Worm (Caenorhabditis elegans): ENCODE results near the gene znf-782.
A peak's percentile ranks its signal among the peaks of the same experiment; 100 is the strongest.

Gene znf-782

DNA sequence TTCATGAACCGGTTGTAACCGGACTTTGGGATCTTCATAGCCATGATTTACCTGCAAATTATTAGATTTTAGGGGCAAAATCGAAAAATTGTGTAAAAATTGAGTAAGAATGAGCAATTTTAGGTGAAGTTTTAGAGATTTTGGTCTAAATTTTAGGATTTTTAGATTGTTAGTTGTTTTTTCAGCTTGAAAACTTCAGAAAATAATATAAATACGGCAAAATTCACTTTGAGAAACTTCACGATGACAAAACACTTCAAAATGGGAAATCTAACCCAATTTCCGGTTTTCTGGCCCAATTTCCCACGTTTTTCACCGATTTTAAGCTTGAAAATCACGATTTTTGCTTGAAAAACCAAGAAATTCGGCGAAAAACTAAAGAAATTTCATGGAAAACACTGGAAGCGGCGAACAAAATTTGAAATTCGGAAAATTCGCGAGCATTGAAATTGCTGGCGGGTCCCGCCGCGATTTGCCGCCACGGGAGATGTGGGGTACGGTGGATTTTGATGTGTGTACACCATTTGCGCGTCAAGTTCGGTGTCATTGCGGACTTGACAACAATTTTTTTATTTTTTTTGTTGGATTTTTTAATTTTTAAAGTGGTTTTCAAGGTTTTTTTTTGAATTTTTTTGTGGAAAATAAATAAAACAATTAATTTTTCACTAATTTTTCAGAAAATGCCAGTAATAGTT, 26.7 kb upstream of the znf-782 start, which contains the start of the genes cct-8 and Y55F3AR.2 (continued):
- TF ChIP-seq sup-37 (GFP tag; optimal IDR thresholded peaks at IDR 0.05): peak; percentile 99
- peak; percentile 97 for TF ChIP-seq rnt-1 (tag; optimal IDR thresholded peaks at IDR 0.05)
- peak; percentile 97 for TF ChIP-seq nhr-20 (tag; optimal IDR thresholded peaks at IDR 0.05)
- peak; percentile 98 for TF ChIP-seq nhr-85 (tag)
- peak; percentile 98 for TF ChIP-seq mab-9 (GFP tag; IDR thresholded peaks at IDR 0.05)
- TF ChIP-seq ces-1 (GFP tag; optimal IDR thresholded peaks at IDR 0.05): no peak
- TF ChIP-seq unc-30 (tag; optimal IDR thresholded peaks at IDR 0.05): peak; percentile 70
- no peak for TF ChIP-seq lir-3 (tag; optimal IDR thresholded peaks at IDR 0.05; ENCODE audit: poor library complexity)
- TF ChIP-seq nhr-11 (tag; optimal IDR thresholded peaks at IDR 0.05): peak; percentile 92

DNA sequence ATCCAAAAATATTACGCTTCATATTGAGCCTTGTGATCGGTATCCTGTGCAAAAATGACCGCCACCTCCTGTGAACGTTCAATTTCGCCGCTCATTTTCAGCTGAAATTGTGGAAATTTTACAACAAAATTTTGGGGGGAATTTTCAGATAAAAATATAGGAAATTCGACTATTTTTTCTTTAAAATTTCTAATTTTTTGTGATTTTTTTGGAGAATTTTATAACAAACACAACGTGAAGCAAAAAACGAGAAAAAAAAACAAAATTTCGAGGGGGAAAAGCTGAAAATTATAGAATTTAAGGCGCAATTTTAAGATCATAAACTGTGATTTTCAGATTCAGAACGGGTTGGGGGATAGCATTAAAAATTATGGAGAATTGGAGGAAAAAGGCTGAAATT, 19.6 kb upstream of the znf-782 start, which contains the start of gene csn-4:
TSS of gene csn-4 (minus strand) at position 101 of the 400 bp plus-strand sequence.
- no peak for TF ChIP-seq nhr-11 (tag; optimal IDR thresholded peaks at IDR 0.05)
- no peak for TF ChIP-seq zip-4 (GFP tag; optimal IDR thresholded peaks at IDR 0.05)
- TF ChIP-seq aha-1 (tag; optimal IDR thresholded peaks at IDR 0.05): no peak
- TF ChIP-seq irx-1 (tag; optimal IDR thresholded peaks at IDR 0.05): no peak
- TF ChIP-seq efl-1 (optimal IDR thresholded peaks at IDR 0.05): no peak
- TF ChIP-seq efl-1 (GFP tag; optimal IDR thresholded peaks at IDR 0.05 in 1 of 2): peak in 1 of 2 experiments; percentile 63
- TF ChIP-seq zag-1 (tag; optimal IDR thresholded peaks at IDR 0.05): no peak
- TF ChIP-seq ceh-90 (tag; optimal IDR thresholded peaks at IDR 0.05): no peak
- TF ChIP-seq vab-15 (tag; optimal IDR thresholded peaks at IDR 0.05): no peak

DNA sequence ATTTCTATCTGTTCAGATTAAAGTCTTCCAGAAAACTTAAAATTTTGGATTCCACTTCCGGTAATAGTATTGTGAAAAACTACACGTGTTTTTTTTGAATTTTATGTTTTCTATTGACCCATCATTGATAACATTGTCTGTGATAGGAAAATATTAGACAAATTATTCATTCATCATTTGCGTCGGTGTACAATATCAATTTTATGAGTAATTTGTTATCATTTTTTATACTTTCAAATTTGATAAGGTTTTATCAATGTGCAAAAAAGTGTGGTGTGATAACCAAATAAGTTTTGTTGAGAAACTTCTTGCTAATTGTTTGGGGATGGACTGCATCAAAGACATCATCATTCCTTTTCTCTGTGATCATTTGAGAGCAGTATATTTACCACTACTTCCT, 8.2 kb upstream of the znf-782 start:
- TF ChIP-seq unc-62 (GFP tag; optimal IDR thresholded peaks at IDR 0.05) (no peak), tlp-1 (tag; optimal IDR thresholded peaks at IDR 0.05) (peak; percentile 52), nhr-71 (tag; optimal IDR thresholded peaks at IDR 0.05) (no peak), jun-1 (tag; optimal IDR thresholded peaks at IDR 0.05) (peak; percentile 52), pqm-1 (tag; optimal IDR thresholded peaks at IDR 0.05) (peak; percentile 76), elt-2 (tag; optimal IDR thresholded peaks at IDR 0.05) (peak; percentile 88)

DNA sequence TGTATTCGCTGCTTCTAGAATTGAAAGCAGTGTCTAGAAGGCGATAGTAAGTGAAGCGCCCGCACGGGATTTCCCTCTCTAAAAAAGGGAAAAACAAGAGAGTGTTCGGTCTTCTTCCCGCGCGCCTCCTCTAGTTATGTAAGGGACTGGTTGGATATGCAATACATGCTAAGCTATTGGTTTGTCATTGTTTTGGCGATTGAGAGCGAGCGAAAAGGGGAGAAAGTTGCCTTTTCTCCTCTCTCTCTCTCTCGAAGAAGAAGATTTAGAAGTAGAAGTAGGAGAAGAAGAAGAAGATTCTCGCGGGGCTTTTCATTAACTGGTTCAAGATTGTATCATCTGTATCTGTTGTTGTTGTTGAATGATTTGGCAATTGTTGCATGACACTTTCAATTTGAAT, 6.7 kb upstream of the znf-782 start:
- TF ChIP-seq lin-13 (GFP tag; optimal IDR thresholded peaks at IDR 0.05) (no peak), blmp-1 (tag; optimal IDR thresholded peaks at IDR 0.05) (peak; percentile 92), xbp-1 (tag; optimal IDR thresholded peaks at IDR 0.05) (no peak)

DNA sequence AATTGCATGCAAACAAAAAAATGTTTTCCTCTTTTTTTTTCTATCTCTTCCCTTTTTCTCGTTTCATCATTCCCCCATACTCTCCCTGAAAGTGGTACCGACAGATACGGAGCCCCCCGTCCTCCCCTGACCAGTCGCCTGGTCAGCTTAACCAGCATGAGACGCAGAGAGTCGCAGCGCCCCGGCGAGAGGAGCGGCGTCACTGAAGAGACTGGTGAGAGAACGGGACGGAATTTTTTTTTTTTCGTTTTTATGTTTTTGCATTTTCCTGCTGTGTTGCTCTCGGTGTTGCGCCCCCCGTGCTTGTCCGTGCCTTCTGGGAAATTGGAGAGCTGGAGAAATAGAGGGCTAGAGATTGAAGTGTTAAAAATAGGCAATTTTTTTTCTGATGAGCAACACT, 3.1 kb upstream of the znf-782 start:
- TF ChIP-seq tlp-1 (tag; optimal IDR thresholded peaks at IDR 0.05) (no peak), alr-1 (tag; optimal IDR thresholded peaks at IDR 0.05; ENCODE audit: borderline replicate concordance) (no peak), lin-15B (tag; optimal IDR thresholded peaks at IDR 0.05) (no peak), nhr-11 (tag; optimal IDR thresholded peaks at IDR 0.05) (peak; percentile 70), F16B12.6 (tag; optimal IDR thresholded peaks at IDR 0.05) (peak; percentile 10), nhr-20 (tag; optimal IDR thresholded peaks at IDR 0.05) (peak; percentile 22), nhr-237 (tag; optimal IDR thresholded peaks at IDR 0.05) (no peak), ztf-11 (tag; optimal IDR thresholded peaks at IDR 0.05) (no peak), rnt-1 (tag; optimal IDR thresholded peaks at IDR 0.05) (peak; percentile 71), ceh-8 (GFP tag; optimal IDR thresholded peaks at IDR 0.05) (no peak), elt-3 (tag; optimal IDR thresholded peaks at IDR 0.05) (no peak), sup-37 (GFP tag; optimal IDR thresholded peaks at IDR 0.05) (no peak), ceh-82 (tag; optimal IDR thresholded peaks at IDR 0.05) (peak; percentile 52 to 83 (median 67)), grh-1 (GFP tag; IDR thresholded peaks at IDR 0.05) (no peak), pax-3 (tag; optimal IDR thresholded peaks at IDR 0.05) (peak; percentile 61), unc-130 (tag; optimal IDR thresholded peaks at IDR 0.05) (peak; percentile 49), egl-13 (tag; optimal IDR thresholded peaks at IDR 0.05) (peak; percentile 68), ceh-90 (tag; optimal IDR thresholded peaks at IDR 0.05) (no peak), lin-13 (GFP tag; optimal IDR thresholded peaks at IDR 0.05) (peak; percentile 53), nhr-12 (tag; optimal IDR thresholded peaks at IDR 0.05) (no peak), fkh-10 (GFP tag; optimal IDR thresholded peaks at IDR 0.05) (peak; percentile 97), swsn-7 (tag; optimal IDR thresholded peaks at IDR 0.05) (peak; percentile 88), lsy-2 (tag; optimal IDR thresholded peaks at IDR 0.05) (peak; percentile 73 to 83), vab-15 (tag; optimal IDR thresholded peaks at IDR 0.05) (no peak), mep-1 (tag; optimal IDR thresholded peaks at IDR 0.05) (peak; percentile 62), nhr-90 (tag; optimal IDR thresholded peaks at IDR 0.05; ENCODE audit: poor library complexity) (no peak)

Data from whole organism, L1 larva.